Worm (Caenorhabditis elegans) whole organism, young adult: Measurements from ENCODE around the gene nhr-13.

Experiments
- B0035.1 ChIP-seq: sonication (generic microtip); optimal IDR thresholded peaks from 2 replicates; lab custom pipeline; 2016; ENCODE audit warnings: missing genetic modification characterization, mild to moderate bottlenecking, missing compliant biosample characterization, missing genotype, missing genetic modification reagents
- F22D6.2 ChIP-seq: sonication (generic microtip); optimal IDR thresholded peaks from 2 replicates; lab custom pipeline; 2016; ENCODE audit warnings: mild to moderate bottlenecking, missing genetic modification characterization, missing compliant biosample characterization
- F37B4.10 ChIP-seq: fragments of 200-800 bp; sonication (Bioruptor generic); IDR thresholded peaks from 2 replicates; pipeline ENCODE4 v1.3.6; 2022; ENCODE audit warnings: missing genetic modification characterization, missing compliant biosample characterization
- F49E8.2 ChIP-seq: sonication (generic microtip); optimal IDR thresholded peaks from 3 replicates; lab custom pipeline; 2017; ENCODE audit warnings: missing genetic modification characterization, mild to moderate bottlenecking, missing compliant biosample characterization, antibody characterized with exemption, moderate library complexity; ENCODE audit not compliant: insufficient read depth
- F52B5.7 ChIP-seq: sonication (generic microtip); optimal IDR thresholded peaks from 2 replicates; lab custom pipeline; 2016; ENCODE audit warnings: mild to moderate bottlenecking, missing genetic modification characterization, missing compliant biosample characterization
- F57A8.1 ChIP-seq: fragments of 200-800 bp; sonication (Bioruptor generic); optimal IDR thresholded peaks from 2 replicates; lab custom pipeline; 2018; ENCODE audit warnings: mild to moderate bottlenecking, missing genetic modification characterization, moderate library complexity, missing compliant biosample characterization
- K12H6.12 ChIP-seq: fragments of 200-800 bp; sonication (Bioruptor generic); optimal IDR thresholded peaks from 2 replicates; lab custom pipeline; 2018; ENCODE audit warnings: mild to moderate bottlenecking, missing genetic modification characterization, missing compliant biosample characterization
- ama-1 ChIP-seq, 3 experiments: fragments of 150-350 bp in 1 of 3; sonication (generic microtip) in 2 of 3; optimal IDR thresholded peaks; 2 replicates each; lab custom pipeline; 2014 to 2018; ENCODE audit warnings: missing biosample characterization in 2 of 3, missing genetic modification characterization in 2 of 3, missing genetic modification reagents in 2 of 3
- athp-1 ChIP-seq: sonication (generic microtip); optimal IDR thresholded peaks from 2 replicates; lab custom pipeline; 2017; ENCODE audit warnings: mild to moderate bottlenecking, missing genetic modification characterization, missing compliant biosample characterization
- attf-5 ChIP-seq: fragments of 200-800 bp; sonication (Bioruptor generic); optimal IDR thresholded peaks from 2 replicates; lab custom pipeline; 2018; ENCODE audit warnings: mild to moderate bottlenecking, missing genetic modification characterization, missing compliant biosample characterization
- bed-2 ChIP-seq: fragments of 200-800 bp; sonication (Bioruptor generic); IDR thresholded peaks from 2 replicates; pipeline ENCODE4 v1.3.6; 2022; ENCODE audit warnings: missing genetic modification reagents, missing genetic modification characterization, missing compliant biosample characterization
- cebp-2 ChIP-seq: fragments of 200-800 bp; sonication (Bioruptor generic); IDR thresholded peaks from 2 replicates; pipeline ENCODE4 v1.3.6; 2022; ENCODE audit warnings: missing genetic modification characterization, missing compliant biosample characterization
- ceh-100 ChIP-seq: fragments of 200-800 bp; sonication (Bioruptor generic); IDR thresholded peaks from 2 replicates; pipeline ENCODE4 v1.3.6; 2022; ENCODE audit warnings: missing genetic modification reagents, missing genetic modification characterization, missing compliant biosample characterization
- ceh-27 ChIP-seq: fragments of 200-800 bp; sonication (Bioruptor generic); optimal IDR thresholded peaks from 2 replicates; lab custom pipeline; 2018; ENCODE audit warnings: mild to moderate bottlenecking, missing genetic modification characterization, moderate library complexity, missing compliant biosample characterization
- ceh-40 ChIP-seq: fragments of 200-800 bp; sonication (Bioruptor generic); IDR thresholded peaks from 2 replicates; pipeline ENCODE4 v1.3.6; 2022; ENCODE audit warnings: missing genetic modification characterization, missing compliant biosample characterization
- dox-1 ChIP-seq: fragments of 200-800 bp; sonication (Bioruptor generic); IDR thresholded peaks from 2 replicates; pipeline ENCODE4 v1.3.6; 2022; ENCODE audit warnings: missing genetic modification reagents, missing genetic modification characterization, missing compliant biosample characterization
- egl-18 ChIP-seq: fragments of 200-800 bp; sonication (Bioruptor generic); IDR thresholded peaks from 2 replicates; pipeline ENCODE4 v1.3.6; 2022; ENCODE audit warnings: missing genetic modification reagents, missing genetic modification characterization, missing compliant biosample characterization
- ekl-4 ChIP-seq: fragments of 200-800 bp; sonication (Bioruptor generic); IDR thresholded peaks from 2 replicates; pipeline ENCODE4 v1.3.6; 2022; ENCODE audit warnings: missing genetic modification reagents, missing genetic modification characterization, missing compliant biosample characterization
- gei-17 ChIP-seq: fragments of 200-800 bp; sonication (Bioruptor generic); optimal IDR thresholded peaks from 2 replicates; lab custom pipeline; 2018; ENCODE audit warnings: mild to moderate bottlenecking, missing genetic modification characterization, missing compliant biosample characterization
- hrde-1 ChIP-seq: sonication (generic microtip); optimal IDR thresholded peaks from 2 replicates; lab custom pipeline; 2016; ENCODE audit warnings: missing genetic modification characterization, mild to moderate bottlenecking, missing compliant biosample characterization, moderate library complexity, missing genotype, missing genetic modification reagents, borderline replicate concordance
- let-526 ChIP-seq: fragments of 200-800 bp; sonication (Bioruptor generic); IDR thresholded peaks from 2 replicates; pipeline ENCODE4 v1.3.6; 2022; ENCODE audit warnings: missing genetic modification reagents, missing genetic modification characterization, missing compliant biosample characterization
- lin-40 ChIP-seq: sonication (generic microtip); optimal IDR thresholded peaks from 2 replicates; lab custom pipeline; 2016; ENCODE audit warnings: missing genetic modification characterization, mild to moderate bottlenecking, missing compliant biosample characterization, missing genotype, missing genetic modification reagents
- lir-1 ChIP-seq: fragments of 200-800 bp; sonication (Bioruptor generic); conservative IDR thresholded peaks from 2 replicates; pipeline ENCODE4 v1.3.6; 2022; ENCODE audit warnings: missing genetic modification reagents, missing genetic modification characterization, missing compliant biosample characterization
- madf-6 ChIP-seq: fragments of 200-800 bp; sonication (Bioruptor generic); IDR thresholded peaks from 2 replicates; pipeline ENCODE4 v1.3.6; 2022; ENCODE audit warnings: missing genetic modification reagents, missing genetic modification characterization, missing compliant biosample characterization
- mes-4 ChIP-seq: sonication (generic microtip); optimal IDR thresholded peaks from 2 replicates; lab custom pipeline; 2016; ENCODE audit warnings: missing genotype, missing genetic modification characterization, missing compliant biosample characterization
- mxl-1 ChIP-seq: sonication (generic microtip); optimal IDR thresholded peaks from 2 replicates; lab custom pipeline; 2016; ENCODE audit warnings: missing genetic modification characterization, missing compliant biosample characterization
- nhr-80 ChIP-seq: sonication (generic microtip); optimal IDR thresholded peaks from 2 replicates; lab custom pipeline; 2016; ENCODE audit warnings: missing genetic modification characterization, missing compliant biosample characterization
- pha-4 ChIP-seq: fragments of 150-350 bp; sonication (generic microtip); optimal IDR thresholded peaks from 2 replicates; lab custom pipeline; 2014; ENCODE audit warnings: missing biosample characterization, missing genetic modification reagents, missing genetic modification characterization
- rec-8 ChIP-seq, 2 experiments: sonication (generic microtip); optimal IDR thresholded peaks; 2 replicates each; lab custom pipeline; 2016; ENCODE audit warnings: mild to moderate bottlenecking in 2 of 2, missing genetic modification characterization in 2 of 2, missing genetic modification reagents in 2 of 2, missing genotype in 2 of 2, missing biosample characterization in 1 of 2, missing compliant biosample characterization in 1 of 2, moderate library complexity in 1 of 2
- sea-2 ChIP-seq: fragments of 200-800 bp; sonication (Bioruptor generic); IDR thresholded peaks from 2 replicates; pipeline ENCODE4 v1.3.6; 2022; ENCODE audit warnings: missing genetic modification characterization, missing compliant biosample characterization
- snpc-4 ChIP-seq, 5 experiments: fragments of 150-350 bp in 1 of 5; sonication (generic microtip) in 4 of 5; optimal IDR thresholded peaks; 2 replicates each; lab custom pipeline; 2014 to 2018; ENCODE audit warnings: missing genetic modification characterization in 5 of 5, missing biosample characterization in 3 of 5, antibody characterized with exemption in 2 of 5, mild to moderate bottlenecking in 2 of 5, missing compliant biosample characterization in 2 of 5, missing genotype in 2 of 5, moderate library complexity in 2 of 5, missing genetic modification reagents in 1 of 5
- somi-1 ChIP-seq: fragments of 200-800 bp; sonication (Bioruptor generic); optimal IDR thresholded peaks from 2 replicates; lab custom pipeline; 2018; ENCODE audit warnings: mild to moderate bottlenecking, missing genetic modification characterization, missing compliant biosample characterization
- tlf-1 ChIP-seq: fragments of 200-800 bp; sonication (Bioruptor generic); optimal IDR thresholded peaks from 2 replicates; lab custom pipeline; 2018; ENCODE audit warnings: mild to moderate bottlenecking, missing genetic modification characterization, missing compliant biosample characterization
- zfh-2 ChIP-seq: fragments of 200-800 bp; sonication (Bioruptor generic); conservative IDR thresholded peaks from 2 replicates; pipeline ENCODE4 v1.3.6; 2022; ENCODE audit warnings: missing genetic modification reagents, missing genetic modification characterization, missing compliant biosample characterization
- ztf-25 ChIP-seq: fragments of 200-800 bp; sonication (Bioruptor generic); IDR thresholded peaks from 2 replicates; pipeline ENCODE4 v1.3.6; 2022; ENCODE audit warnings: missing genetic modification reagents, missing genetic modification characterization, missing compliant biosample characterization
- ztf-28 ChIP-seq: fragments of 200-800 bp; sonication (Bioruptor generic); IDR thresholded peaks from 2 replicates; pipeline ENCODE4 v1.3.6; 2022; ENCODE audit warnings: missing genetic modification reagents, missing genetic modification characterization, missing compliant biosample characterization

nhr-13 gene

DNA sequence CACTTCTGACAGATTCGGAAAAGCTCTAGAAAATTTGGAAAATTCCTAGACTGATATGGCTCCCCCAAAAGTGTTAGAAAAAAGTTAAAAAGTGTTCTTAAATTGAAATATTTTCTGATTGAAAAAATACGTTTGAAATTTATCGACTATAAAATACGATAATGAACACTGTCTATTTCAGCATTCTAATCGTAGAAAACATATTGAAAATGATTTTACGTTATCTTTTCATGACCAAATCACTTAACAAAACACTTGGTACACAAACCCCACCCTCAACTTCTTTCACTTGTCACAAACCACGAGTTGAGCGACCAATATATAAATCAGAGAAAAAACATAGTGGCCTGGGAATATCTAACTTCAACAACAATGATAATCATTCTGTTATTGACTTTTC, 13.1 kb upstream of the nhr-13 start, which contains the start of gene cyp-33C1 (continued):
- TF ChIP-seq F57A8.1 (GFP tag; lab: Kevin White, UChicago), result no peak
- TF ChIP-seq attf-5 (GFP tag; lab: Kevin White, UChicago), result no peak
- no peak for TF ChIP-seq F22D6.2 (tag; lab: Kevin White, UChicago)
- no peak for TF ChIP-seq B0035.1 (tag; lab: Kevin White, UChicago)
- no peak for TF ChIP-seq ekl-4 (GFP tag; lab: Robert Waterston, UW)
- TF ChIP-seq bed-2 (GFP tag; lab: Robert Waterston, UW), result no peak

DNA sequence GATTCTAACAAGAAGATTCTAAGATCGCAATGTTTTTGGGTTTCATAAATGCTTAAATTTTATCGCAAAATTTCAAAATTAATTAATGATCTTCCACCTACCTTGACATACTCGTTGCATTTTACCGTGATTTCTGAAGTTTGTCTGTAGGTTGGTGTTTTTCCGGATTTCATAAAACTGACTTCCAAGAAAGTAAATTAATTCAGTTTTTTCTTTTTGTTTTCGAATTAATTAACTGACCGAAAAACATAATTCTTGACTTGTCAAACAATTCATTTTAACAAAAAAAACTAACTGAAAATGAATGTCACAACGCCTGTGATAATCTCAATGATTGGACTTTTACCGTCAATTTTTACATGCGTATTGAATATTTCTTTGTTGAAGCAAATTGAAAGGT, 10.5 kb upstream of the nhr-13 start, which contains the start of gene srbc-16:
srbc-16 (plus strand) TSS at position 301 of the 400 bp plus-strand sequence.
- TF ChIP-seq F49E8.2 (tag; lab: Kevin White, UChicago) (no peak), tlf-1 (GFP tag; lab: Kevin White, UChicago) (no peak), pha-4 (tag; lab: Kevin White, UChicago) (no peak), ama-1 (optimal IDR thresholded peaks at IDR 0.05; lab: Kevin White, UChicago) (no peak), ama-1 (GFP tag; optimal IDR thresholded peaks at IDR 0.05; lab: Kevin White, UChicago) (no peak), ceh-27 (no peak), dox-1 (GFP tag; lab: Robert Waterston, UW) (no peak), sea-2 (GFP tag; lab: Robert Waterston, UW) (no peak), ceh-40 (GFP tag; lab: Robert Waterston, UW) (no peak), lir-1 (GFP tag; lab: Robert Waterston, UW) (no peak), snpc-4 (GFP tag; optimal IDR thresholded peaks at IDR 0.05; lab: Kevin White, UChicago) (no peak), snpc-4 (tag; optimal IDR thresholded peaks at IDR 0.05; lab: Kevin White, UChicago) (no peak), mes-4 (tag; lab: Kevin White, UChicago) (no peak), rec-8 (tag; optimal IDR thresholded peaks at IDR 0.05; lab: Kevin White, UChicago) (no peak), mxl-1 (no peak), ztf-25 (GFP tag; lab: Robert Waterston, UW) (no peak), ztf-28 (GFP tag; lab: Robert Waterston, UW) (no peak), F52B5.7 (tag; lab: Kevin White, UChicago) (no peak), bed-2 (GFP tag; lab: Robert Waterston, UW) (no peak), athp-1 (tag; lab: Kevin White, UChicago) (no peak), hrde-1 (tag; lab: Kevin White, UChicago) (no peak)
- TF ChIP-seq, all 124 proteins: peak for 0

DNA sequence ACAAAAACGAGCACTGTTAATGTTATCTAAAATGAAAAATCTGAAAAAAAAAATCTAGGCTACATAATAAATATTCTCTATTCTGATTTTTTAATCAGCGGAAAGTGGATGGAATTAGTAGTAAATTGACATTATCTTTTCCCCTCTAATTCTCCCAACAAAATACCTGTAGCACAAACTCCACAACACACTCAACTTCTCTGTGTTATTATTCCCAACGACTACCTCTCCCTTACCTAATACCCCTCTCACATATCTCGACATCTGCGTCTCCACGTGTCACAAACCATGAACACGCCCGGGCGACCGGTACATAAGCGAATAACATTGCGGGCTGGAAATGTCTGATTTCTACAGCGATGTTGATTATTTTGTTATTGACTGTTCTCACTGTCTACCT, 9.1 kb upstream of the nhr-13 start, which contains the start of gene cyp-33C2:
cyp-33C2 (plus strand) TSS at position 327 of the 400 bp plus-strand sequence.
- TF ChIP-seq nhr-80, result peak; percentile 51
- peak; percentile 28; the same call in 1 of the 2 replicates for TF ChIP-seq let-526 (GFP tag; lab: Robert Waterston, UW)
- no peak for TF ChIP-seq lin-40 (tag; lab: Kevin White, UChicago)
- no peak for TF ChIP-seq madf-6 (GFP tag; lab: Robert Waterston, UW)
- no peak for TF ChIP-seq cebp-2
- no peak for TF ChIP-seq somi-1 (GFP tag; lab: Kevin White, UChicago)
- no peak for TF ChIP-seq gei-17
- no peak for TF ChIP-seq egl-18 (GFP tag; lab: Robert Waterston, UW)
- TF ChIP-seq K12H6.12 (tag; lab: Kevin White, UChicago), result no peak
- TF ChIP-seq, all 124 proteins: peak for 2

DNA sequence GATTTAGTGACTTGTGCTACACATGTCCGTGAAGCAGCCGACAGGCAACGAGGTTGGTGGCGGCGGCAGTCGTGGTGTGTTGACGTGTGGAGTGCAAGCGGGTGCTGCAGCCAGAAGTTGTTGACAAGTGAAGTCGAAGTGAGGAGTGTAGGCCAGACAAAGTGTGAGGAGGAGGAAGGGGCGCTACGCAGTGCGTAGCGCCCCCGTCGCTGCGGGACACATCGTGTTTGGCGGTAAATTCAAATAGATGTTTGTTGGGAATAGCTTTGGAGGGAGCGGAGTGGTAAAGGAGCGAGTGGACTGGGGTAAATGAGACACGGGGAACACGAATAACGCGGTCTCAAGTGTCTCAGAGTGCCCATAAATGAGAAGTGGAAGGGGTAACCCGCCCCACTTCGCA, 6.8 kb upstream of the nhr-13 start:
- TF ChIP-seq zfh-2 (GFP tag; lab: Robert Waterston, UW) (0 out of 2 replicates have a peak, but pooled peaks have one; percentile 44), snpc-4 (GFP tag; optimal IDR thresholded peaks at IDR 0.05; lab: Kevin White, UChicago) (no peak), snpc-4 (tag; optimal IDR thresholded peaks at IDR 0.05; lab: Kevin White, UChicago) (no peak), F37B4.10 (GFP tag; lab: Robert Waterston, UW) (0 out of 2 replicates have a peak, but pooled peaks have one; percentile 47), ceh-100 (GFP tag; lab: Robert Waterston, UW) (no peak)
